Fruit fly (Drosophila melanogaster): ENCODE measurements at regions not wholly inside any gene's neighbourhood (a gene's known extent, or its start where the extent isn't known, plus 50 kb on each side); places are given as distances from the start of the nearest gene placed in this dataset.

- TF ChIP-seq slbo (GFP tag; IDR thresholded peaks at IDR 0.05): peak; percentile 41; the same call in 1 of the 2 replicates
- TF ChIP-seq Opbp (GFP tag; IDR thresholded peaks at IDR 0.05; ENCODE audit: partially characterized antibody): 0 out of 3 replicates have a peak, but pooled peaks have one; percentile 21
- TF ChIP-seq CG14667 (GFP tag; IDR thresholded peaks at IDR 0.05): peak; percentile 44; the same call in 1 of the 2 replicates
- TF ChIP-seq CG42726 (GFP tag; IDR thresholded peaks at IDR 0.05; ENCODE audit: partially characterized antibody): 0 out of 2 replicates have a peak, but pooled peaks have one; percentile 22
- TF ChIP-seq CG11247 (GFP tag; IDR thresholded peaks at IDR 0.05): 0 out of 2 replicates have a peak, but pooled peaks have one; percentile 9
- TF ChIP-seq Lim3 (GFP tag; IDR thresholded peaks at IDR 0.05): peak; percentile 38; the same call in 1 of the 2 replicates
- 0 out of 2 replicates have a peak, but pooled peaks have one; percentile 5 for TF ChIP-seq CG3847 (GFP tag; IDR thresholded peaks at IDR 0.05)
- peak; percentile 62; the same call in 1 of the 3 replicates for TF ChIP-seq jigr1 (GFP tag; IDR thresholded peaks at IDR 0.05)
- 0 out of 2 replicates have a peak, but pooled peaks have one; percentile 2 for TF ChIP-seq Dref (GFP tag; IDR thresholded peaks at IDR 0.05)
- 0 out of 2 replicates have a peak, but pooled peaks have one; percentile 19 for TF ChIP-seq CG32767 (GFP tag; IDR thresholded peaks at IDR 0.05)
- TF ChIP-seq amos (GFP tag; IDR thresholded peaks at IDR 0.05; ENCODE audit: partially characterized antibody): peak; percentile 9; the same call in 1 of the 2 replicates
- TF ChIP-seq klu (GFP tag; IDR thresholded peaks at IDR 0.05): 0 out of 2 replicates have a peak, but pooled peaks have one; percentile 15
- TF ChIP-seq Ptx1 (GFP tag; IDR thresholded peaks at IDR 0.05): 0 out of 2 replicates have a peak, but pooled peaks have one; percentile 25
- TF ChIP-seq dan (GFP tag; IDR thresholded peaks at IDR 0.05): peak; percentile 74
- peak; percentile 68; the same call in 1 of the 2 replicates for TF ChIP-seq ham (GFP tag; IDR thresholded peaks at IDR 0.05)
- TF ChIP-seq CG11560 (tag; IDR thresholded peaks at IDR 0.05): peak; percentile 57; the same call in 1 of the 3 replicates
- TF ChIP-seq NFAT (GFP tag; IDR thresholded peaks at IDR 0.05): 0 out of 2 replicates have a peak, but pooled peaks have one; percentile 7
- TF ChIP-seq Oaz (GFP tag; IDR thresholded peaks at IDR 0.05): peak; percentile 9; the same call in 1 of the 2 replicates
- peak; percentile 63 for TF ChIP-seq CG4404 (GFP tag; IDR thresholded peaks at IDR 0.05)
- TF ChIP-seq Gsc (GFP tag; IDR thresholded peaks at IDR 0.05): peak; percentile 70; the same call in 1 of the 2 replicates
- TF ChIP-seq CG9215 (GFP tag; IDR thresholded peaks at IDR 0.05): peak; percentile 45; the same call in 1 of the 2 replicates
- TF ChIP-seq CG32772 (GFP tag; IDR thresholded peaks at IDR 0.05): 0 out of 2 replicates have a peak, but pooled peaks have one; percentile 21
- TF ChIP-seq sisA (GFP tag; IDR thresholded peaks at IDR 0.05): peak; percentile 18; the same call in 1 of the 2 replicates
These were observed 287.0 kb downstream of the ARY start for dm6 chrY:989216-989615.

Measured in whole organism, embryonic.